Fruit fly (Drosophila melanogaster): ENCODE measurements around the gene Targ1.

The Targ1 gene

dm6 chr3L:21172527-21173253 lies 30.0 kb downstream of the Targ1 start, which contains the start of the genes chb and AsnS (continued):
- TF ChIP-seq CG6163 (GFP tag; IDR thresholded peaks at IDR 0.05): peak; percentile 88
- peak; percentile 83 for TF ChIP-seq Smox (GFP tag; optimal IDR thresholded peaks at IDR 0.05)
- TF ChIP-seq CG3919 (GFP tag; optimal IDR thresholded peaks at IDR 0.05): peak; percentile 61
- TF ChIP-seq CG32006 (GFP tag; optimal IDR thresholded peaks at IDR 0.05): peak; percentile 80
- TF ChIP-seq fd85E (GFP tag; optimal IDR thresholded peaks at IDR 0.05): no peak
- TF ChIP-seq ss (GFP tag; optimal IDR thresholded peaks at IDR 0.05): peak in 1 of 2 experiments; percentile 9
- TF ChIP-seq fd59A (GFP tag; optimal IDR thresholded peaks at IDR 0.05): peak; percentile 22
- peak; percentile 88 for TF ChIP-seq Gug (GFP tag; IDR thresholded peaks at IDR 0.05)
- peak; percentile 80 for TF ChIP-seq Eip75B (GFP tag; optimal IDR thresholded peaks at IDR 0.05)

- TF ChIP-seq CG8119 (GFP tag; IDR thresholded peaks at IDR 0.05): peak; percentile 87
- peak; percentile 89 for TF ChIP-seq CG7368 (GFP tag; optimal IDR thresholded peaks at IDR 0.05)
- TF ChIP-seq CG11294 (GFP tag; IDR thresholded peaks at IDR 0.05): peak; percentile 82
- peak; percentile 79 for TF ChIP-seq CG10669 (GFP tag; optimal IDR thresholded peaks at IDR 0.05)
- peak; percentile 24 to 59 for TF ChIP-seq salr (GFP tag; optimal IDR thresholded peaks at IDR 0.05)
- peak; percentile 90 for TF ChIP-seq Gug (GFP tag; IDR thresholded peaks at IDR 0.05)
- TF ChIP-seq CG8632 (GFP tag; optimal IDR thresholded peaks at IDR 0.05): peak; percentile 76
- TF ChIP-seq CG8319 (GFP tag; optimal IDR thresholded peaks at IDR 0.05): peak; percentile 82
- peak; percentile 94 for TF ChIP-seq CG11902 (GFP tag; optimal IDR thresholded peaks at IDR 0.05)
- peak; percentile 38 for TF ChIP-seq Hr38 (GFP tag; optimal IDR thresholded peaks at IDR 0.05)
- TF ChIP-seq Blimp-1 (GFP tag; optimal IDR thresholded peaks at IDR 0.05): peak; percentile 51
- peak; percentile 96 for TF ChIP-seq fkh (GFP tag; optimal IDR thresholded peaks at IDR 0.05)
- TF ChIP-seq Met (GFP tag; optimal IDR thresholded peaks at IDR 0.05): peak; percentile 81
- peak; percentile 67 for TF ChIP-seq fd85E (GFP tag; optimal IDR thresholded peaks at IDR 0.05)
- TF ChIP-seq CG6808 (GFP tag; optimal IDR thresholded peaks at IDR 0.05): peak; percentile 73
- peak; percentile 90 for TF ChIP-seq Eip75B (GFP tag; optimal IDR thresholded peaks at IDR 0.05)
- peak; percentile 82 for TF ChIP-seq CG16779 (tag; optimal IDR thresholded peaks at IDR 0.05)
- peak; percentile 87 for TF ChIP-seq net (GFP tag; optimal IDR thresholded peaks at IDR 0.05)
- TF ChIP-seq CG6163 (GFP tag; IDR thresholded peaks at IDR 0.05): peak; percentile 92
- TF ChIP-seq CG34406 (GFP tag; optimal IDR thresholded peaks at IDR 0.05): peak; percentile 75
- TF ChIP-seq CG10631 (GFP tag; optimal IDR thresholded peaks at IDR 0.05): peak; percentile 81
- peak; percentile 77 for TF ChIP-seq Smox (GFP tag; optimal IDR thresholded peaks at IDR 0.05)
- peak; percentile 86 for TF ChIP-seq OdsH (GFP tag; optimal IDR thresholded peaks at IDR 0.05)
- peak; percentile 63 for TF ChIP-seq fd59A (GFP tag; optimal IDR thresholded peaks at IDR 0.05)
- TF ChIP-seq pdm3 (GFP tag; optimal IDR thresholded peaks at IDR 0.05): peak; percentile 88
- TF ChIP-seq achi (GFP tag; optimal IDR thresholded peaks at IDR 0.05): peak; percentile 84
- TF ChIP-seq ss (GFP tag; optimal IDR thresholded peaks at IDR 0.05): peak; percentile 77 to 85
- peak; percentile 81 for TF ChIP-seq CG3032 (tag; optimal IDR thresholded peaks at IDR 0.05)
- peak; percentile 85 for TF ChIP-seq dac (GFP tag; optimal IDR thresholded peaks at IDR 0.05)
- peak; percentile 85 for TF ChIP-seq CG32006 (GFP tag; optimal IDR thresholded peaks at IDR 0.05)
- peak; percentile 88 for TF ChIP-seq CG15336 (GFP tag; IDR thresholded peaks at IDR 0.05)
- peak; percentile 88 for TF ChIP-seq CG6854 (GFP tag; optimal IDR thresholded peaks at IDR 0.05)
- peak; percentile 82 for TF ChIP-seq topi (GFP tag; optimal IDR thresholded peaks at IDR 0.05)
- peak; percentile 83 for TF ChIP-seq Ets96B (tag; optimal IDR thresholded peaks at IDR 0.05)
- peak; percentile 77 for TF ChIP-seq Sox15 (GFP tag; optimal IDR thresholded peaks at IDR 0.05)
- peak; percentile 81 for TF ChIP-seq Sox102F (GFP tag; optimal IDR thresholded peaks at IDR 0.05)
- TF ChIP-seq CG9139 (GFP tag; optimal IDR thresholded peaks at IDR 0.05): peak; percentile 78
- TF ChIP-seq dsx (GFP tag; optimal IDR thresholded peaks at IDR 0.05; ENCODE audit: poor library complexity, severe bottlenecking): peak; percentile 70
- peak; percentile 86 for TF ChIP-seq CG31627 (GFP tag; optimal IDR thresholded peaks at IDR 0.05)
- peak; percentile 85 for TF ChIP-seq CG6792 (GFP tag; optimal IDR thresholded peaks at IDR 0.05)
- TF ChIP-seq CG1621 (tag; optimal IDR thresholded peaks at IDR 0.05): peak; percentile 78
- peak; percentile 81 for TF ChIP-seq Sox14 (GFP tag; optimal IDR thresholded peaks at IDR 0.05)
- peak; percentile 86 for TF ChIP-seq Hr39 (GFP tag; optimal IDR thresholded peaks at IDR 0.05)
- TF ChIP-seq Lpt (GFP tag; optimal IDR thresholded peaks at IDR 0.05): peak; percentile 85
- TF ChIP-seq Ets21C (GFP tag; optimal IDR thresholded peaks at IDR 0.05): peak; percentile 80
- peak; percentile 87 for TF ChIP-seq lz (GFP tag; optimal IDR thresholded peaks at IDR 0.05)
Measured at dm6 chr3L:21171905-21172304, 30.8 kb downstream of the Targ1 start, which contains the start of gene Ac78C. Gene Ac78C (minus strand): TSS chr3L:21171930.

All from whole organism, prepupa.